Fruit fly (Drosophila melanogaster): ENCODE results near the gene CG11693.
A peak's percentile ranks its signal among the peaks of the same experiment; 100 is the strongest.

CG11693 gene

dm6 chr3R:8349449-8350115 lies 39.0 kb upstream of the CG11693 start, which contains the start of gene Atg13 (continued):
- TF ChIP-seq peb (GFP tag; IDR thresholded peaks at IDR 0.05) (no peak), sqz (GFP tag; optimal IDR thresholded peaks at IDR 0.05) (peak; percentile 49), bab2 (GFP tag; optimal IDR thresholded peaks at IDR 0.05) (peak; percentile 2), CG7745 (tag; optimal IDR thresholded peaks at IDR 0.05) (no peak), hkb (optimal IDR thresholded peaks at IDR 0.05) (peak; percentile 62), hkb (GFP tag; IDR thresholded peaks at IDR 0.05) (0 out of 2 replicates have a peak, but pooled peaks have one; percentile 11), CG2712 (tag; optimal IDR thresholded peaks at IDR 0.05) (peak; percentile 45), bsh (GFP tag; optimal IDR thresholded peaks at IDR 0.05) (peak in 1 of 2 experiments; percentile 88), CG8944 (GFP tag; optimal IDR thresholded peaks at IDR 0.05) (no peak), MBD-R2 (GFP tag; IDR thresholded peaks at IDR 0.05) (peak; percentile 27; the same call in 1 of the 2 replicates), Pdp1 (GFP tag; optimal IDR thresholded peaks at IDR 0.05) (peak in 1 of 2 experiments; percentile 9), CG11560 (tag; IDR thresholded peaks at IDR 0.05) (no peak), CG16813 (GFP tag; IDR thresholded peaks at IDR 0.05; ENCODE audit: partially characterized antibody) (peak; percentile 83), CG18476 (GFP tag; optimal IDR thresholded peaks at IDR 0.05) (no peak), ara (GFP tag; IDR thresholded peaks at IDR 0.05) (no peak), CG34422 (GFP tag; IDR thresholded peaks at IDR 0.05) (peak; percentile 6; the same call in 1 of the 3 replicates), bigmax (GFP tag; optimal IDR thresholded peaks at IDR 0.05) (no peak), sim (GFP tag; IDR thresholded peaks at IDR 0.05) (no peak), Oaz (GFP tag; IDR thresholded peaks at IDR 0.05) (no peak), hb (GFP tag; IDR thresholded peaks at IDR 0.05; ENCODE audit: partially characterized antibody) (peak; percentile 56), CG12104 (GFP tag; optimal IDR thresholded peaks at IDR 0.05) (peak; percentile 11), CG17361 (GFP tag; IDR thresholded peaks at IDR 0.05) (peak; percentile 79), CG1024 (GFP tag; IDR thresholded peaks at IDR 0.05) (peak; percentile 55; the same call in 1 of the 2 replicates), Bgb (GFP tag; IDR thresholded peaks at IDR 0.05; ENCODE audit: partially characterized antibody) (peak; percentile 81), CG16779 (GFP tag; IDR thresholded peaks at IDR 0.05) (no peak), nerfin-2 (GFP tag; IDR thresholded peaks at IDR 0.05; ENCODE audit: partially characterized antibody) (peak; percentile 58), Scr (GFP tag; IDR thresholded peaks at IDR 0.05; ENCODE audit: partially characterized antibody) (peak; percentile 77), CG3065 (GFP tag; optimal IDR thresholded peaks at IDR 0.05) (peak; percentile 0), gsb (GFP tag; IDR thresholded peaks at IDR 0.05) (no peak), CG4424 (GFP tag; optimal IDR thresholded peaks at IDR 0.05) (peak; percentile 23), CG18262 (tag; optimal IDR thresholded peaks at IDR 0.05) (peak; percentile 30), Opbp (GFP tag; IDR thresholded peaks at IDR 0.05; ENCODE audit: partially characterized antibody) (peak; percentile 85), br (optimal IDR thresholded peaks at IDR 0.05) (no peak), pho (GFP tag; optimal IDR thresholded peaks at IDR 0.05) (peak; percentile 27), Sin3A (optimal IDR thresholded peaks at IDR 0.05) (peak; percentile 92), HLHmδ (GFP tag; optimal IDR thresholded peaks at IDR 0.05) (peak; percentile 45), Camta (GFP tag; optimal IDR thresholded peaks at IDR 0.05) (peak; percentile 5), CG11456 (GFP tag; IDR thresholded peaks at IDR 0.05) (0 out of 3 replicates have a peak, but pooled peaks have one; percentile 45), Atf3 (GFP tag; optimal IDR thresholded peaks at IDR 0.05) (peak; percentile 35), CG9817 (tag; optimal IDR thresholded peaks at IDR 0.05) (peak; percentile 49), zen2 (GFP tag; IDR thresholded peaks at IDR 0.05; ENCODE audit: partially characterized antibody) (no peak), Aef1 (GFP tag; IDR thresholded peaks at IDR 0.05) (peak; percentile 34; the same call in 1 of the 3 replicates), tap (tag; optimal IDR thresholded peaks at IDR 0.05) (no peak), ato (GFP tag; IDR thresholded peaks at IDR 0.05; ENCODE audit: partially characterized antibody) (peak; percentile 79), Chrac-16 (GFP tag; optimal IDR thresholded peaks at IDR 0.05) (no peak), mam (GFP tag; optimal IDR thresholded peaks at IDR 0.05) (peak; percentile 5), MESR4 (GFP tag; optimal IDR thresholded peaks at IDR 0.05) (peak; percentile 80), row (GFP tag; IDR thresholded peaks at IDR 0.05) (peak; percentile 82), sima (GFP tag; optimal IDR thresholded peaks at IDR 0.05) (no peak), CG10209 (GFP tag; optimal IDR thresholded peaks at IDR 0.05) (peak; percentile 8)

Measured in whole organism, embryonic.